Fruit fly (Drosophila melanogaster) whole organism, pupa: Measurements from ENCODE around the gene CG7102.

Experiments used
- CG10348 ChIP-seq: fragments of 200-800 bp; sonication (Bioruptor generic); IDR thresholded peaks from 2 replicates; pipeline ENCODE4 v1.3.6; 2022; ENCODE audit warnings: missing biosample characterization, missing genetic modification characterization
- CG13204 ChIP-seq: fragments of 200-800 bp; sonication (Bioruptor generic); optimal IDR thresholded peaks from 2 replicates; lab custom pipeline; 2018; ENCODE audit warnings: missing biosample characterization, mild to moderate bottlenecking, missing genetic modification characterization, moderate library complexity
- CG14655 ChIP-seq: fragments of 200-800 bp; sonication (Bioruptor generic); optimal IDR thresholded peaks from 3 replicates; lab custom pipeline; 2017; ENCODE audit warnings: mild to moderate bottlenecking, missing biosample characterization, missing genetic modification reagents, missing genetic modification characterization
- CG15710 ChIP-seq: fragments of 200-800 bp; sonication (Bioruptor generic); optimal IDR thresholded peaks from 2 replicates; lab custom pipeline; 2018; ENCODE audit warnings: missing biosample characterization, mild to moderate bottlenecking, missing genetic modification characterization, moderate library complexity
- CG17806 ChIP-seq: fragments of 200-800 bp; sonication (Bioruptor generic); optimal IDR thresholded peaks from 2 replicates; lab custom pipeline; 2018; ENCODE audit warnings: missing biosample characterization, mild to moderate bottlenecking, missing genetic modification characterization, moderate library complexity
- CG34367 ChIP-seq: fragments of 200-800 bp; sonication (Bioruptor generic); optimal IDR thresholded peaks from 2 replicates; lab custom pipeline; 2018; ENCODE audit warnings: missing biosample characterization, mild to moderate bottlenecking, missing genetic modification characterization
- CG8159 ChIP-seq: fragments of 200-800 bp; sonication (Bioruptor generic); optimal IDR thresholded peaks from 3 replicates; lab custom pipeline; 2018; ENCODE audit warnings: missing biosample characterization, mild to moderate bottlenecking, missing genetic modification characterization, moderate library complexity
- D1 ChIP-seq: fragments of 200-800 bp; sonication (Bioruptor generic); optimal IDR thresholded peaks from 2 replicates; lab custom pipeline; 2018; ENCODE audit warnings: missing biosample characterization, mild to moderate bottlenecking, missing genetic modification characterization, moderate library complexity
- EcR ChIP-seq: fragments of 200-800 bp; sonication (Bioruptor generic); optimal IDR thresholded peaks from 3 replicates; lab custom pipeline; 2019; ENCODE audit warnings: missing biosample characterization, missing genetic modification characterization, mild to moderate bottlenecking, moderate library complexity, missing genetic modification reagents
- Ets98B ChIP-seq: fragments of 200-800 bp; sonication (Bioruptor generic); IDR thresholded peaks from 2 replicates; pipeline ENCODE4 v1.3.6; 2022; ENCODE audit warnings: missing biosample characterization, missing genetic modification characterization
- Pif1A ChIP-seq: fragments of 200-800 bp; sonication (Bioruptor generic); optimal IDR thresholded peaks from 3 replicates; lab custom pipeline; 2016; ENCODE audit warnings: missing biosample characterization, missing genetic modification characterization
- Snoo ChIP-seq: fragments of 200-800 bp; sonication (Bioruptor generic); optimal IDR thresholded peaks from 3 replicates; lab custom pipeline; 2017; ENCODE audit warnings: missing biosample characterization, mild to moderate bottlenecking, missing genetic modification characterization, inconsistent platforms
- fd96Ca ChIP-seq: fragments of 200-800 bp; sonication (Bioruptor generic); IDR thresholded peaks from 3 replicates; pipeline ENCODE4 v1.3.6; 2022; ENCODE audit warnings: missing biosample characterization, missing genetic modification characterization
- gl ChIP-seq: fragments of 200-800 bp; sonication (Bioruptor generic); optimal IDR thresholded peaks from 2 replicates; lab custom pipeline; 2018; ENCODE audit warnings: missing biosample characterization, mild to moderate bottlenecking, missing genetic modification characterization

DNA sequence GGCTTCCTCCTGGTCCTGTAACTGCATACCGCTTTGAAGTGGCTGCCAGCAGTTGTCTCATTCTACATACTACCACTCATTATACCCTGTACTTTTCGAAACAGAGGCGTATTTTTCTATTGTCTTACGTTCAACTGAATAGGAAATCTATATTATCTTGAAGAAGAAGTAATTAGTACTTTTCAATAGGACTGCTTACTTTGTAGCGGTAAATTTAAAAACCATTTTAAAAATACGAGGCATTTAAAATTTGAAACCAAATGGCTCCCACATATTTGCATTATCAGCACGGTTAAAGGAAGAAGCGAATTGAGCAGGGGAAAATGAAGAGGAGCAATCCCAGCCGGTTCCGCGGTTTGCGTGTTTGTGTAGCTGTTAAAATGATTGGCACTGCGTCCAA lies 9.9 kb upstream of the CG7102 start:
- TF ChIP-seq fd96Ca (GFP tag; lab: Robert Waterston, UW): no peak
- peak; percentile 64 for TF ChIP-seq Snoo (tag; lab: Kevin White, UChicago)
- TF ChIP-seq Ets98B (GFP tag; lab: Robert Waterston, UW): peak; percentile 55; the same call in 1 of the 2 replicates
- TF ChIP-seq Pif1A (GFP tag; lab: Kevin White, UChicago): peak; percentile 57
- TF ChIP-seq CG8159 (tag; lab: Kevin White, UChicago): peak; percentile 60
- peak; percentile 45 for TF ChIP-seq CG15710 (tag; lab: Kevin White, UChicago)
- peak; percentile 56 for TF ChIP-seq CG34367 (tag; lab: Kevin White, UChicago)
- no peak for TF ChIP-seq EcR (GFP tag; lab: Kevin White, UChicago)
- no peak for TF ChIP-seq CG10348 (GFP tag; lab: Robert Waterston, UW)
- TF ChIP-seq D1 (tag; lab: Kevin White, UChicago): no peak
- TF ChIP-seq CG13204 (GFP tag; lab: Kevin White, UChicago): no peak
- TF ChIP-seq CG17806 (tag; lab: Kevin White, UChicago): peak; percentile 74
- peak; percentile 1 for TF ChIP-seq gl (tag; lab: Kevin White, UChicago)
- peak; percentile 69 for TF ChIP-seq CG14655 (GFP tag; lab: Kevin White, UChicago)
